Fruit fly (Drosophila melanogaster) whole organism, embryonic: ENCODE data around the gene eIF3l.

Experiments
- Adf1 ChIP-seq: fragments of 200-800 bp; sonication (Bioruptor generic); IDR thresholded peaks from 2 replicates; pipeline ENCODE4 v1.3.6; 2022; ENCODE audit warnings: missing biosample characterization, missing genetic modification characterization
- Blimp-1 ChIP-seq: fragments of 200-800 bp; sonication (Bioruptor generic); optimal IDR thresholded peaks from 3 replicates; lab custom pipeline; 2018; ENCODE audit warnings: missing biosample characterization, missing genetic modification characterization, mild to moderate bottlenecking, moderate library complexity, missing genetic modification reagents
- CG13296 ChIP-seq: fragments of 200-800 bp; sonication (Bioruptor generic); optimal IDR thresholded peaks from 3 replicates; lab custom pipeline; 2018; ENCODE audit warnings: missing biosample characterization, mild to moderate bottlenecking, missing genetic modification characterization
- CG13894 ChIP-seq: fragments of 200-800 bp; sonication (Bioruptor generic); optimal IDR thresholded peaks from 3 replicates; lab custom pipeline; 2018; ENCODE audit warnings: missing biosample characterization, mild to moderate bottlenecking, missing genetic modification characterization, moderate library complexity
- CG17361 ChIP-seq: fragments of 200-800 bp; sonication (Bioruptor generic); IDR thresholded peaks from 3 replicates; pipeline ENCODE4 v1.3.6; 2022; ENCODE audit warnings: missing biosample characterization, missing genetic modification characterization
- CG18764 ChIP-seq: fragments of 200-800 bp; sonication (Bioruptor generic); optimal IDR thresholded peaks from 3 replicates; lab custom pipeline; 2016; ENCODE audit warnings: missing biosample characterization, missing genetic modification characterization
- CG3163 ChIP-seq: fragments of 200-800 bp; sonication (Bioruptor generic); optimal IDR thresholded peaks from 3 replicates; lab custom pipeline; 2016; ENCODE audit warnings: missing biosample characterization, missing genetic modification characterization
- CG3407 ChIP-seq: fragments of 200-800 bp; sonication (Bioruptor generic); optimal IDR thresholded peaks from 2 replicates; lab custom pipeline; 2018; ENCODE audit warnings: missing biosample characterization, mild to moderate bottlenecking, missing genetic modification characterization
- CG42726 ChIP-seq: fragments of 200-800 bp; sonication (Bioruptor generic); IDR thresholded peaks from 2 replicates; pipeline ENCODE4 v1.3.6; 2022; ENCODE audit warnings: missing biosample characterization, missing genetic modification characterization; ENCODE audit not compliant: partially characterized antibody
- CG8359 ChIP-seq: fragments of 200-800 bp; sonication (Bioruptor generic); optimal IDR thresholded peaks from 2 replicates; lab custom pipeline; 2017; ENCODE audit warnings: missing biosample characterization, mild to moderate bottlenecking, missing genetic modification characterization, borderline replicate concordance
- CG9932 ChIP-seq: fragments of 200-800 bp; sonication (Bioruptor generic); IDR thresholded peaks from 2 replicates; pipeline ENCODE4 v1.3.6; 2022; ENCODE audit warnings: missing biosample characterization, missing genetic modification characterization
- Dek ChIP-seq: fragments of 200-800 bp; sonication (Bioruptor generic); optimal IDR thresholded peaks from 3 replicates; lab custom pipeline; 2019; ENCODE audit warnings: missing biosample characterization, mild to moderate bottlenecking, missing genetic modification characterization, moderate library complexity
- Dll ChIP-seq: fragments of 200-800 bp; sonication (Bioruptor generic); IDR thresholded peaks from 4 replicates; pipeline ENCODE4 v1.3.6; 2022; ENCODE audit warnings: missing biosample characterization, missing genetic modification characterization; ENCODE audit not compliant: partially characterized antibody
- Dref ChIP-seq: fragments of 200-800 bp; sonication (Bioruptor generic); IDR thresholded peaks from 2 replicates; pipeline ENCODE4 v1.3.6; 2022; ENCODE audit warnings: missing biosample characterization, missing genetic modification characterization
- Drgx ChIP-seq: fragments of 200-800 bp; sonication (Bioruptor generic); IDR thresholded peaks from 2 replicates; pipeline ENCODE4 v1.3.6; 2022; ENCODE audit warnings: missing biosample characterization, missing genetic modification characterization
- Fer2 ChIP-seq: fragments of 200-800 bp; sonication (Bioruptor generic); optimal IDR thresholded peaks from 2 replicates; lab custom pipeline; 2018; ENCODE audit warnings: missing biosample characterization, mild to moderate bottlenecking, missing genetic modification characterization, moderate library complexity
- HHEX ChIP-seq: fragments of 200-800 bp; sonication (Bioruptor generic); optimal IDR thresholded peaks from 3 replicates; lab custom pipeline; 2017; ENCODE audit warnings: missing biosample characterization, mild to moderate bottlenecking, missing genetic modification characterization, missing genetic modification reagents
- HmgZ ChIP-seq: fragments of 200-800 bp; sonication (Bioruptor generic); optimal IDR thresholded peaks from 2 replicates; lab custom pipeline; 2018; ENCODE audit warnings: missing biosample characterization, mild to moderate bottlenecking, missing genetic modification characterization
- Hr51 ChIP-seq, 2 experiments: fragments of 200-800 bp; sonication (Bioruptor generic); optimal IDR thresholded peaks; 2 replicates in 1 of 2; 3 replicates in 1 of 2; lab custom pipeline; 2016 to 2018; ENCODE audit warnings: missing biosample characterization in 2 of 2, missing genetic modification characterization in 2 of 2, mild to moderate bottlenecking in 1 of 2, moderate library complexity in 1 of 2
- Lhr ChIP-seq: fragments of 200-800 bp; sonication (Bioruptor generic); optimal IDR thresholded peaks from 3 replicates; lab custom pipeline; 2017; ENCODE audit warnings: mild to moderate bottlenecking, missing biosample characterization, missing genetic modification reagents, missing genetic modification characterization
- Myb ChIP-seq: fragments of 200-800 bp; sonication (Bioruptor generic); optimal IDR thresholded peaks from 2 replicates; lab custom pipeline; 2016; ENCODE audit warnings: missing biosample characterization, missing genetic modification characterization
- Poxn ChIP-seq: fragments of 200-800 bp; sonication (Bioruptor generic); IDR thresholded peaks from 2 replicates; pipeline ENCODE4 v1.3.6; 2022; ENCODE audit warnings: missing biosample characterization, missing genetic modification characterization
- Rx ChIP-seq: fragments of 200-800 bp; sonication (Bioruptor generic); IDR thresholded peaks from 2 replicates; pipeline ENCODE4 v1.3.6; 2022; ENCODE audit warnings: missing biosample characterization, missing genetic modification characterization
- Side ChIP-seq: fragments of 200-800 bp; sonication (Bioruptor generic); optimal IDR thresholded peaks from 2 replicates; lab custom pipeline; 2016; ENCODE audit warnings: missing biosample characterization, missing genetic modification characterization
- Stat92E ChIP-seq, 3 experiments: fragments of >200 bp in 2 of 3; fragments of 200-800 bp in 1 of 3; sonication (Bioruptor generic) in 1 of 3; optimal IDR thresholded peaks; 2 replicates each; lab custom pipeline; 2017 to 2019; ENCODE audit warnings: missing biosample characterization in 3 of 3, missing genetic modification characterization in 3 of 3, mild to moderate bottlenecking in 1 of 3, moderate library complexity in 1 of 3
- Vsx1 ChIP-seq: fragments of 200-800 bp; sonication (Bioruptor generic); optimal IDR thresholded peaks from 2 replicates; lab custom pipeline; 2017; ENCODE audit warnings: missing biosample characterization, mild to moderate bottlenecking, missing genetic modification characterization, missing genetic modification reagents
- YL-1 ChIP-seq: fragments of 200-800 bp; sonication (Bioruptor generic); optimal IDR thresholded peaks from 3 replicates; lab custom pipeline; 2017; ENCODE audit warnings: missing biosample characterization, mild to moderate bottlenecking, missing genetic modification characterization
- ac ChIP-seq: fragments of 200-800 bp; sonication (Bioruptor generic); optimal IDR thresholded peaks from 3 replicates; lab custom pipeline; 2017; ENCODE audit warnings: missing biosample characterization, mild to moderate bottlenecking, missing genetic modification characterization
- ase ChIP-seq: fragments of 200-800 bp; sonication (Bioruptor generic); IDR thresholded peaks from 3 replicates; pipeline ENCODE4 v1.3.6; 2022; ENCODE audit warnings: missing biosample characterization, missing genetic modification characterization
- bab2 ChIP-seq: fragments of 200-800 bp; sonication (Bioruptor generic); optimal IDR thresholded peaks from 2 replicates; lab custom pipeline; 2016; ENCODE audit warnings: missing biosample characterization, missing genetic modification characterization
- cato ChIP-seq: fragments of 200-800 bp; sonication (Bioruptor generic); optimal IDR thresholded peaks from 2 replicates; lab custom pipeline; 2016; ENCODE audit warnings: missing biosample characterization, missing genetic modification characterization, borderline replicate concordance
- corto ChIP-seq: fragments of 200-800 bp; sonication (Bioruptor generic); optimal IDR thresholded peaks from 2 replicates; lab custom pipeline; 2016; ENCODE audit warnings: missing biosample characterization, mild to moderate bottlenecking, missing genetic modification characterization, moderate library complexity
- fd64A ChIP-seq: fragments of 200-800 bp; sonication (Bioruptor generic); optimal IDR thresholded peaks from 3 replicates; lab custom pipeline; 2018; ENCODE audit warnings: missing biosample characterization, mild to moderate bottlenecking, missing genetic modification characterization
- grau ChIP-seq: fragments of 200-800 bp; optimal IDR thresholded peaks from 3 replicates; lab custom pipeline; 2019; ENCODE audit warnings: missing biosample characterization, mild to moderate bottlenecking, missing genetic modification characterization, moderate library complexity
- gsb ChIP-seq: fragments of 200-800 bp; sonication (Bioruptor generic); IDR thresholded peaks from 2 replicates; pipeline ENCODE4 v1.3.6; 2022; ENCODE audit warnings: missing biosample characterization, missing genetic modification characterization
- insv ChIP-seq, 2 experiments: fragments of 200-800 bp; sonication (Bioruptor generic); optimal IDR thresholded peaks; 3 replicates each; lab custom pipeline; 2016 to 2018; ENCODE audit warnings: missing biosample characterization in 2 of 2, missing genetic modification characterization in 2 of 2
- knrl ChIP-seq: fragments of 200-800 bp; sonication (Bioruptor generic); IDR thresholded peaks from 3 replicates; pipeline ENCODE4 v1.3.6; 2022; ENCODE audit warnings: missing biosample characterization, missing genetic modification characterization; ENCODE audit not compliant: partially characterized antibody
- lov ChIP-seq, 2 experiments: fragments of 200-800 bp in 1 of 2; fragments of >200 bp in 1 of 2; sonication (Bioruptor generic) in 1 of 2; IDR thresholded peaks in 1 of 2; optimal IDR thresholded peaks in 1 of 2; 2 replicates in 1 of 2; 3 replicates in 1 of 2; pipeline versions ENCODE4 v1.3.6 to Lab custom; 2017 to 2022; ENCODE audit warnings: missing biosample characterization in 1 of 2, missing genetic modification characterization in 1 of 2
- oc ChIP-seq: fragments of 200-800 bp; sonication (Bioruptor generic); optimal IDR thresholded peaks from 2 replicates; lab custom pipeline; 2018; ENCODE audit warnings: missing biosample characterization, mild to moderate bottlenecking, missing genetic modification characterization, moderate library complexity
- onecut ChIP-seq: fragments of 200-800 bp; sonication (Bioruptor generic); IDR thresholded peaks from 2 replicates; pipeline ENCODE4 v1.3.6; 2022; ENCODE audit warnings: missing biosample characterization, missing genetic modification characterization
- pan ChIP-seq, 4 experiments: fragments of >200 bp in 3 of 4; fragments of 200-800 bp in 1 of 4; sonication (Bioruptor generic) in 1 of 4; optimal IDR thresholded peaks in 3 of 4; IDR thresholded peaks in 1 of 4; 2 replicates each; pipeline versions ENCODE4 v1.3.6 to Lab custom; 2017 to 2022; ENCODE audit warnings: missing biosample characterization in 2 of 4, missing genetic modification characterization in 2 of 4, mixed read lengths in 1 of 4
- pb ChIP-seq: fragments of 200-800 bp; sonication (Bioruptor generic); optimal IDR thresholded peaks from 3 replicates; lab custom pipeline; 2016; ENCODE audit warnings: missing biosample characterization, missing genetic modification characterization
- run ChIP-seq: fragments of 200-800 bp; sonication (Bioruptor generic); optimal IDR thresholded peaks from 3 replicates; lab custom pipeline; 2018; ENCODE audit warnings: missing biosample characterization, mild to moderate bottlenecking, missing genetic modification characterization
- sens-2 ChIP-seq: fragments of 200-800 bp; sonication (Bioruptor generic); IDR thresholded peaks from 2 replicates; pipeline ENCODE4 v1.3.6; 2022; ENCODE audit warnings: missing biosample characterization, missing genetic modification characterization
- sna ChIP-seq: fragments of 200-800 bp; sonication (Bioruptor generic); IDR thresholded peaks from 2 replicates; pipeline ENCODE4 v1.3.6; 2022; ENCODE audit warnings: missing biosample characterization, missing genetic modification characterization; ENCODE audit not compliant: partially characterized antibody
- sug ChIP-seq: fragments of 200-800 bp; optimal IDR thresholded peaks from 2 replicates; lab custom pipeline; 2019; ENCODE audit warnings: missing biosample characterization, mild to moderate bottlenecking, missing genetic modification characterization, moderate library complexity
- unc-4 ChIP-seq: fragments of 200-800 bp; sonication (Bioruptor generic); IDR thresholded peaks from 2 replicates; pipeline ENCODE4 v1.3.6; 2022; ENCODE audit warnings: missing biosample characterization, missing genetic modification characterization; ENCODE audit not compliant: partially characterized antibody

The eIF3l gene

DNA sequence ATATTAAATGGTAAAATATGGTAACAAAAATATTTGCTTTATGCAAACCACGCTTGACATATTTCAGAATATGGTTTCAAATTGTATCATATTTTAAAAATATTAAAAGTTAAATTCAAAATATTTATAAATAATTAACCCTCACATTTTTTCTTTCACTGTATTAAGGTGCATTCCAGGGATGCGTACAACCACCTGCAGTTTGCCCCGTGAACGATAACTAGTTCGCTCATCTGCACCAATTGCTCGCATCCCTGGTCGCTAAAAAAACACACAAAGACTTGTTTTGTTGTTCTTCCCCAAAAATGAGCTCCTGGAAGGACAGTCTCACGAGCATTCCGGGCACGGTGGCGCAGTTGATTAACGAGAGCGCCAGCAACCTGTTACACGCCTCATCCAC is 14.0 kb downstream of the eIF3l start, which contains the start of gene DEF8 (continued):
- TF ChIP-seq grau (tag; lab: Kevin White, UChicago) (peak; percentile 90), Myb (GFP tag; lab: Kevin White, UChicago) (peak; percentile 4), Drgx (GFP tag; lab: Robert Waterston, UW) (peak; percentile 81), YL-1 (GFP tag; lab: Kevin White, UChicago) (peak; percentile 82), CG8359 (GFP tag; lab: Kevin White, UChicago) (peak; percentile 60), corto (GFP tag; lab: Kevin White, UChicago) (no peak), Dll (peak; percentile 49; the same call in 1 of the 4 replicates), CG13296 (GFP tag; lab: Kevin White, UChicago) (peak; percentile 88), knrl (GFP tag; lab: Robert Waterston, UW) (peak; percentile 60; the same call in 2 of the 3 replicates), Dref (GFP tag; lab: Robert Waterston, UW) (peak; percentile 55), Blimp-1 (peak; percentile 90), unc-4 (GFP tag; lab: Robert Waterston, UW) (0 out of 2 replicates have a peak, but pooled peaks have one; percentile 12), oc (peak; percentile 91), lov (optimal IDR thresholded peaks at IDR 0.05; lab: Kevin White, UChicago) (no peak), lov (GFP tag; IDR thresholded peaks at IDR 0.05; lab: Robert Waterston, UW) (peak; percentile 64; the same call in 2 of the 3 replicates), Vsx1 (GFP tag; lab: Kevin White, UChicago) (no peak), CG18764 (GFP tag; lab: Kevin White, UChicago) (peak; percentile 80), CG13894 (tag; lab: Kevin White, UChicago) (no peak), pb (GFP tag; lab: Kevin White, UChicago) (no peak), sna (GFP tag; lab: Robert Waterston, UW) (no peak), Poxn (GFP tag; lab: Robert Waterston, UW) (no peak), CG9932 (GFP tag; lab: Robert Waterston, UW) (peak; percentile 71; the same call in 1 of the 2 replicates), sens-2 (GFP tag; lab: Robert Waterston, UW) (peak; percentile 76; the same call in 1 of the 2 replicates), CG17361 (peak; percentile 96), Side (no peak), HmgZ (tag; lab: Kevin White, UChicago) (peak; percentile 81), Fer2 (tag; lab: Kevin White, UChicago) (peak; percentile 59), Stat92E (GFP tag; optimal IDR thresholded peaks at IDR 0.05; lab: Kevin White, UChicago) (no peak), Adf1 (GFP tag; lab: Robert Waterston, UW) (peak; percentile 54; the same call in 1 of the 2 replicates), insv (GFP tag; optimal IDR thresholded peaks at IDR 0.05; lab: Kevin White, UChicago) (peak in 1 of 2 experiments; percentile 54), sug (tag; lab: Kevin White, UChicago) (peak; percentile 68), ase (GFP tag; lab: Robert Waterston, UW) (peak; percentile 90), run (tag; lab: Kevin White, UChicago) (peak; percentile 67), CG42726 (GFP tag; lab: Robert Waterston, UW) (0 out of 2 replicates have a peak, but pooled peaks have one; percentile 37), Rx (GFP tag; lab: Robert Waterston, UW) (peak; percentile 45), CG3163 (GFP tag; lab: Kevin White, UChicago) (peak; percentile 35), CG3407 (GFP tag; lab: Kevin White, UChicago) (peak; percentile 38), Lhr (GFP tag; lab: Kevin White, UChicago) (peak; percentile 64), pan (optimal IDR thresholded peaks at IDR 0.05; lab: Kevin White, UChicago) (no peak), pan (GFP tag; optimal IDR thresholded peaks at IDR 0.05 in 1 of 2, IDR thresholded peaks at IDR 0.05 in 1 of 2) (peak in 1 of 2 experiments; percentile 91), fd64A (GFP tag; lab: Kevin White, UChicago) (no peak), ac (GFP tag; lab: Kevin White, UChicago) (peak; percentile 25), HHEX (GFP tag; lab: Kevin White, UChicago) (peak; percentile 79), bab2 (GFP tag; lab: Kevin White, UChicago) (peak; percentile 60), cato (GFP tag; lab: Kevin White, UChicago) (peak; percentile 64), onecut (peak; percentile 77), gsb (GFP tag; lab: Robert Waterston, UW) (peak; percentile 60), Hr51 (GFP tag; optimal IDR thresholded peaks at IDR 0.05; lab: Kevin White, UChicago) (peak; percentile 45 to 95), Dek (tag; lab: Kevin White, UChicago) (peak; percentile 86)
